Fruit fly (Drosophila melanogaster) whole organism, embryonic: Measurements from ENCODE around the gene IFT43.

ENCODE experiments used
- Adf1 ChIP-seq: fragments of 200-800 bp; sonication (Bioruptor generic); IDR thresholded peaks from 2 replicates; pipeline ENCODE4 v1.3.6; 2022; ENCODE audit warnings: missing biosample characterization, missing genetic modification characterization
- Bgb ChIP-seq: fragments of 200-800 bp; sonication (Bioruptor generic); IDR thresholded peaks from 2 replicates; pipeline ENCODE4 v1.3.6; 2022; ENCODE audit warnings: missing biosample characterization, missing genetic modification characterization; ENCODE audit not compliant: partially characterized antibody
- C15 ChIP-seq: fragments of 200-800 bp; sonication (Bioruptor generic); IDR thresholded peaks from 3 replicates; pipeline ENCODE4 v1.3.6; 2022; ENCODE audit warnings: missing biosample characterization, missing genetic modification characterization
- CG10462 ChIP-seq: fragments of 200-800 bp; sonication (Bioruptor generic); optimal IDR thresholded peaks from 2 replicates; lab custom pipeline; 2016; ENCODE audit warnings: missing biosample characterization, missing genetic modification characterization
- CG12236 ChIP-seq: fragments of 200-800 bp; sonication (Bioruptor generic); optimal IDR thresholded peaks from 2 replicates; lab custom pipeline; 2016; ENCODE audit warnings: missing biosample characterization, missing genetic modification characterization
- CG12659 ChIP-seq: fragments of 200-800 bp; sonication (Bioruptor generic); optimal IDR thresholded peaks from 3 replicates; lab custom pipeline; 2017; ENCODE audit warnings: mild to moderate bottlenecking, missing biosample characterization, missing genetic modification reagents, missing genetic modification characterization
- CG12942 ChIP-seq: fragments of 200-800 bp; sonication (Bioruptor generic); optimal IDR thresholded peaks from 3 replicates; lab custom pipeline; 2016; ENCODE audit warnings: missing biosample characterization, missing genetic modification characterization
- CG13296 ChIP-seq: fragments of 200-800 bp; sonication (Bioruptor generic); optimal IDR thresholded peaks from 3 replicates; lab custom pipeline; 2018; ENCODE audit warnings: missing biosample characterization, mild to moderate bottlenecking, missing genetic modification characterization
- CG13624 ChIP-seq: fragments of 200-800 bp; sonication (Bioruptor generic); optimal IDR thresholded peaks from 2 replicates; lab custom pipeline; 2016; ENCODE audit warnings: missing biosample characterization, missing genetic modification characterization
- CG13894 ChIP-seq: fragments of 200-800 bp; sonication (Bioruptor generic); optimal IDR thresholded peaks from 3 replicates; lab custom pipeline; 2018; ENCODE audit warnings: missing biosample characterization, mild to moderate bottlenecking, missing genetic modification characterization, moderate library complexity
- CG14441 ChIP-seq: fragments of 200-800 bp; sonication (Bioruptor generic); IDR thresholded peaks from 2 replicates; pipeline ENCODE4 v1.3.6; 2022; ENCODE audit warnings: missing biosample characterization, missing genetic modification characterization
- CG1647 ChIP-seq: fragments of 200-800 bp; sonication (Bioruptor generic); optimal IDR thresholded peaks from 3 replicates; lab custom pipeline; 2016; ENCODE audit warnings: missing biosample characterization, missing genetic modification characterization
- CG16863 ChIP-seq: fragments of 200-800 bp; sonication (Bioruptor generic); optimal IDR thresholded peaks from 3 replicates; lab custom pipeline; 2016; ENCODE audit warnings: missing biosample characterization, missing genetic modification characterization
- CG2202 ChIP-seq: fragments of 200-800 bp; sonication (Bioruptor generic); optimal IDR thresholded peaks from 2 replicates; lab custom pipeline; 2018; ENCODE audit warnings: missing biosample characterization, mild to moderate bottlenecking, missing genetic modification characterization
- CG2889 ChIP-seq: fragments of 200-800 bp; sonication (Bioruptor generic); IDR thresholded peaks from 3 replicates; pipeline ENCODE4 v1.3.6; 2022; ENCODE audit warnings: missing biosample characterization, missing genetic modification characterization
- CG31365 ChIP-seq: fragments of 200-800 bp; sonication (Bioruptor generic); optimal IDR thresholded peaks from 2 replicates; lab custom pipeline; 2018; ENCODE audit warnings: missing biosample characterization, mild to moderate bottlenecking, missing genetic modification characterization
- CG3281 ChIP-seq: fragments of 200-800 bp; sonication (Bioruptor generic); optimal IDR thresholded peaks from 3 replicates; lab custom pipeline; 2017; ENCODE audit warnings: missing biosample characterization, mild to moderate bottlenecking, missing genetic modification characterization
- CG3995 ChIP-seq: fragments of 200-800 bp; sonication (Bioruptor generic); optimal IDR thresholded peaks from 3 replicates; lab custom pipeline; 2016; ENCODE audit warnings: missing biosample characterization, missing genetic modification characterization
- CG6689 ChIP-seq: fragments of 200-800 bp; sonication (Bioruptor generic); IDR thresholded peaks from 2 replicates; pipeline ENCODE4 v1.3.6; 2022; ENCODE audit warnings: missing biosample characterization, missing genetic modification characterization
- CG7963 ChIP-seq: fragments of 200-800 bp; sonication (Bioruptor generic); IDR thresholded peaks from 3 replicates; pipeline ENCODE4 v1.3.6; 2022; ENCODE audit warnings: missing biosample characterization, missing genetic modification characterization; ENCODE audit not compliant: partially characterized antibody
- CG8290 ChIP-seq, 3 experiments: fragments of 200-800 bp; sonication (Bioruptor generic); optimal IDR thresholded peaks; 2 replicates each; lab custom pipeline; 2016 to 2019; ENCODE audit warnings: missing biosample characterization in 3 of 3, missing genetic modification characterization in 3 of 3, mild to moderate bottlenecking in 2 of 3, moderate library complexity in 1 of 3
- CG8359 ChIP-seq: fragments of 200-800 bp; sonication (Bioruptor generic); optimal IDR thresholded peaks from 2 replicates; lab custom pipeline; 2017; ENCODE audit warnings: missing biosample characterization, mild to moderate bottlenecking, missing genetic modification characterization, borderline replicate concordance
- CG8478 ChIP-seq: fragments of >200 bp; optimal IDR thresholded peaks from 2 replicates; lab custom pipeline; 2018
- Chrac-16 ChIP-seq: fragments of 200-800 bp; sonication (Bioruptor generic); optimal IDR thresholded peaks from 3 replicates; lab custom pipeline; 2016; ENCODE audit warnings: missing biosample characterization, missing genetic modification characterization
- Dip3 ChIP-seq: fragments of 200-800 bp; sonication (Bioruptor generic); optimal IDR thresholded peaks from 3 replicates; lab custom pipeline; 2016; ENCODE audit warnings: missing biosample characterization, missing genetic modification characterization
- Dll ChIP-seq: fragments of 200-800 bp; sonication (Bioruptor generic); IDR thresholded peaks from 4 replicates; pipeline ENCODE4 v1.3.6; 2022; ENCODE audit warnings: missing biosample characterization, missing genetic modification characterization; ENCODE audit not compliant: partially characterized antibody
- Ets65A ChIP-seq: fragments of 200-800 bp; sonication (Bioruptor generic); peaks from one replicate; lab custom pipeline; 2016; ENCODE audit warnings: missing biosample characterization, missing genetic modification characterization
- Fer3 ChIP-seq: fragments of 200-800 bp; sonication (Bioruptor generic); optimal IDR thresholded peaks from 2 replicates; lab custom pipeline; 2018; ENCODE audit warnings: missing biosample characterization, mild to moderate bottlenecking, missing genetic modification characterization, moderate library complexity
- HHEX ChIP-seq: fragments of 200-800 bp; sonication (Bioruptor generic); optimal IDR thresholded peaks from 3 replicates; lab custom pipeline; 2017; ENCODE audit warnings: missing biosample characterization, mild to moderate bottlenecking, missing genetic modification characterization, missing genetic modification reagents
- Hr51 ChIP-seq, 2 experiments: fragments of 200-800 bp; sonication (Bioruptor generic); optimal IDR thresholded peaks; 2 replicates in 1 of 2; 3 replicates in 1 of 2; lab custom pipeline; 2016 to 2018; ENCODE audit warnings: missing biosample characterization in 2 of 2, missing genetic modification characterization in 2 of 2, mild to moderate bottlenecking in 1 of 2, moderate library complexity in 1 of 2
- Hr78 ChIP-seq, 2 experiments: fragments of 200-800 bp in 1 of 2; fragments of >200 bp in 1 of 2; sonication (Bioruptor generic) in 1 of 2; optimal IDR thresholded peaks; 2 replicates each; lab custom pipeline; 2017 to 2019; ENCODE audit warnings: missing biosample characterization in 2 of 2, missing genetic modification characterization in 2 of 2, mild to moderate bottlenecking in 1 of 2, moderate library complexity in 1 of 2
- Jarid2 ChIP-seq: fragments of 200-800 bp; sonication (Bioruptor generic); optimal IDR thresholded peaks from 3 replicates; lab custom pipeline; 2017; ENCODE audit warnings: mild to moderate bottlenecking, missing biosample characterization, missing genetic modification reagents, missing genetic modification characterization
- Mes4 ChIP-seq: fragments of 200-800 bp; sonication (Bioruptor generic); optimal IDR thresholded peaks from 2 replicates; lab custom pipeline; 2016; ENCODE audit warnings: missing biosample characterization, missing genetic modification characterization
- Neu2 ChIP-seq: fragments of 200-800 bp; sonication (Bioruptor generic); optimal IDR thresholded peaks from 3 replicates; lab custom pipeline; 2016; ENCODE audit warnings: missing biosample characterization, missing genetic modification characterization, borderline replicate concordance
- NfI ChIP-seq: fragments of 200-800 bp; sonication (Bioruptor generic); optimal IDR thresholded peaks from 3 replicates; lab custom pipeline; 2018; ENCODE audit warnings: missing biosample characterization, mild to moderate bottlenecking, missing genetic modification characterization, moderate library complexity
- ap ChIP-seq: fragments of 200-800 bp; sonication (Bioruptor generic); IDR thresholded peaks from 2 replicates; pipeline ENCODE4 v1.3.6; 2022; ENCODE audit warnings: missing biosample characterization, missing genetic modification characterization
- ase ChIP-seq: fragments of 200-800 bp; sonication (Bioruptor generic); IDR thresholded peaks from 3 replicates; pipeline ENCODE4 v1.3.6; 2022; ENCODE audit warnings: missing biosample characterization, missing genetic modification characterization
- btn ChIP-seq: fragments of 200-800 bp; sonication (Bioruptor generic); optimal IDR thresholded peaks from 2 replicates; lab custom pipeline; 2016; ENCODE audit warnings: missing biosample characterization, missing genetic modification characterization
- croc ChIP-seq: fragments of 200-800 bp; sonication (Bioruptor generic); conservative IDR thresholded peaks from 3 replicates; pipeline ENCODE4 v1.3.6; 2022; ENCODE audit warnings: missing biosample characterization, missing genetic modification characterization
- danr ChIP-seq: fragments of 200-800 bp; sonication (Bioruptor generic); IDR thresholded peaks from 2 replicates; pipeline ENCODE4 v1.3.6; 2022; ENCODE audit warnings: missing biosample characterization, missing genetic modification characterization
- ewg ChIP-seq: fragments of 200-800 bp; sonication (Bioruptor generic); optimal IDR thresholded peaks from 3 replicates; lab custom pipeline; 2017; ENCODE audit warnings: mild to moderate bottlenecking, missing biosample characterization, missing genetic modification reagents, missing genetic modification characterization
- gem ChIP-seq: fragments of 200-800 bp; sonication (Bioruptor generic); optimal IDR thresholded peaks from 2 replicates; lab custom pipeline; 2019; ENCODE audit warnings: missing biosample characterization, mild to moderate bottlenecking, missing genetic modification characterization, moderate library complexity
- gsb-n ChIP-seq: fragments of 200-800 bp; sonication (Bioruptor generic); optimal IDR thresholded peaks from 3 replicates; lab custom pipeline; 2018; ENCODE audit warnings: missing biosample characterization, mild to moderate bottlenecking, missing genetic modification characterization
- jigr1 ChIP-seq: fragments of 200-800 bp; sonication (Bioruptor generic); IDR thresholded peaks from 3 replicates; pipeline ENCODE4 v1.3.6; 2022; ENCODE audit warnings: missing biosample characterization, missing genetic modification characterization
- mirr ChIP-seq: fragments of 200-800 bp; sonication (Bioruptor generic); optimal IDR thresholded peaks from 3 replicates; lab custom pipeline; 2018; ENCODE audit warnings: missing biosample characterization, mild to moderate bottlenecking, missing genetic modification characterization
- nmo ChIP-seq: fragments of 200-800 bp; sonication (Bioruptor generic); optimal IDR thresholded peaks from 2 replicates; lab custom pipeline; 2018; ENCODE audit warnings: missing biosample characterization, mild to moderate bottlenecking, missing genetic modification characterization, moderate library complexity
- sens ChIP-seq: fragments of 200-800 bp; sonication (Bioruptor generic); peaks from one replicate; lab custom pipeline; 2016; ENCODE audit warnings: missing biosample characterization, missing genetic modification characterization
- stc ChIP-seq: fragments of 200-800 bp; sonication (Bioruptor generic); IDR thresholded peaks from 2 replicates; pipeline ENCODE4 v1.3.6; 2022; ENCODE audit warnings: missing biosample characterization, missing genetic modification characterization
- ttk ChIP-seq: fragments of 200-800 bp; sonication (Bioruptor generic); IDR thresholded peaks from 2 replicates; pipeline ENCODE4 v2.1.2; 2022; ENCODE audit warnings: missing biosample characterization, missing genetic modification characterization
- tx ChIP-seq: fragments of 200-800 bp; sonication (Bioruptor generic); optimal IDR thresholded peaks from 2 replicates; lab custom pipeline; 2016; ENCODE audit warnings: missing biosample characterization, missing genetic modification characterization

The IFT43 gene

dm6 chr2L:12704418-12704920 is 9.7 kb upstream of the IFT43 start, which contains the start of the genes CG5776 and spict (continued):
- TF ChIP-seq CG31365 (peak; percentile 12), CG8359 (GFP tag; lab: Kevin White, UChicago) (no peak), gem (peak; percentile 90), danr (GFP tag; lab: Robert Waterston, UW) (no peak), CG12659 (GFP tag; lab: Kevin White, UChicago) (peak; percentile 88), btn (no peak), CG3995 (no peak), CG12236 (GFP tag; lab: Kevin White, UChicago) (no peak), Jarid2 (peak; percentile 48), C15 (GFP tag; lab: Robert Waterston, UW) (0 out of 3 replicates have a peak, but pooled peaks have one; percentile 32), mirr (GFP tag; lab: Kevin White, UChicago) (peak; percentile 1), CG13296 (GFP tag; lab: Kevin White, UChicago) (peak; percentile 67), Dll (GFP tag; lab: Robert Waterston, UW) (peak; percentile 54; the same call in 1 of the 4 replicates), Dip3 (GFP tag; lab: Kevin White, UChicago) (peak; percentile 53), stc (GFP tag; lab: Robert Waterston, UW) (peak; percentile 74), CG10462 (GFP tag; lab: Kevin White, UChicago) (no peak), CG7963 (GFP tag; lab: Robert Waterston, UW) (no peak), CG8290 (GFP tag; optimal IDR thresholded peaks at IDR 0.05; lab: Kevin White, UChicago) (no peak), CG8290 (tag; optimal IDR thresholded peaks at IDR 0.05; lab: Kevin White, UChicago) (peak in 1 of 2 experiments; percentile 82), CG16863 (no peak), Hr51 (GFP tag; optimal IDR thresholded peaks at IDR 0.05; lab: Kevin White, UChicago) (peak; percentile 45 to 82), CG2889 (GFP tag; lab: Robert Waterston, UW) (peak; percentile 70; the same call in 2 of the 3 replicates), ase (GFP tag; lab: Robert Waterston, UW) (peak; percentile 62; the same call in 2 of the 3 replicates), CG14441 (peak; percentile 84), ttk (GFP tag; lab: Robert Waterston, UW) (peak; percentile 82), CG2202 (tag; lab: Kevin White, UChicago) (peak; percentile 61), HHEX (GFP tag; lab: Kevin White, UChicago) (peak; percentile 59), CG3281 (GFP tag; lab: Kevin White, UChicago) (peak; percentile 70), Fer3 (tag; lab: Kevin White, UChicago) (peak; percentile 65), Ets65A (GFP tag; lab: Kevin White, UChicago) (peak; percentile 24), Chrac-16 (GFP tag; lab: Kevin White, UChicago) (peak; percentile 58), Mes4 (GFP tag; lab: Kevin White, UChicago) (no peak), nmo (GFP tag; lab: Kevin White, UChicago) (peak; percentile 85), CG12942 (GFP tag; lab: Kevin White, UChicago) (peak; percentile 36), ewg (GFP tag; lab: Kevin White, UChicago) (peak; percentile 60), croc (GFP tag; lab: Robert Waterston, UW) (peak; percentile 39; the same call in 2 of the 3 replicates), CG6689 (GFP tag; lab: Robert Waterston, UW) (peak; percentile 84), sens (GFP tag; lab: Kevin White, UChicago) (peak; percentile 79), Adf1 (GFP tag; lab: Robert Waterston, UW) (peak; percentile 65), CG13894 (tag; lab: Kevin White, UChicago) (no peak), CG8478 (lab: Kevin White, UChicago) (no peak), CG13624 (GFP tag; lab: Kevin White, UChicago) (peak; percentile 39), CG1647 (GFP tag; lab: Kevin White, UChicago) (no peak), ap (peak; percentile 56; the same call in 1 of the 2 replicates), tx (GFP tag; lab: Kevin White, UChicago) (peak; percentile 3), jigr1 (GFP tag; lab: Robert Waterston, UW) (no peak), NfI (GFP tag; lab: Kevin White, UChicago) (peak; percentile 88), gsb-n (no peak), Bgb (GFP tag; lab: Robert Waterston, UW) (peak; percentile 54), Hr78 (GFP tag; optimal IDR thresholded peaks at IDR 0.05; lab: Kevin White, UChicago) (no peak), Neu2 (GFP tag; lab: Kevin White, UChicago) (no peak)
